Worm (Caenorhabditis elegans): ENCODE data around the gene rpl-42.

rpl-42 gene

ce11 chrII:11050678-11051077 lies 41.8 kb upstream of the rpl-42 start:
- TF ChIP-seq zag-1 (tag; optimal IDR thresholded peaks at IDR 0.05): no peak
- no peak for TF ChIP-seq nhr-43 (tag; optimal IDR thresholded peaks at IDR 0.05; ENCODE audit: poor library complexity, severe bottlenecking)
- no peak for TF ChIP-seq mdl-1 (tag; optimal IDR thresholded peaks at IDR 0.05)
- no peak for TF ChIP-seq daf-12 (tag; optimal IDR thresholded peaks at IDR 0.05)
- no peak for TF ChIP-seq nhr-237 (tag; optimal IDR thresholded peaks at IDR 0.05)
- TF ChIP-seq unc-62 (GFP tag; optimal IDR thresholded peaks at IDR 0.05): no peak
- no peak for TF ChIP-seq aly-2 (tag; optimal IDR thresholded peaks at IDR 0.05)
- TF ChIP-seq ztf-11 (tag; optimal IDR thresholded peaks at IDR 0.05): no peak
- TF ChIP-seq nhr-23 (tag; optimal IDR thresholded peaks at IDR 0.05): no peak
- TF ChIP-seq ama-1 (optimal IDR thresholded peaks at IDR 0.05): no peak
- no peak for TF ChIP-seq nhr-12 (tag; optimal IDR thresholded peaks at IDR 0.05)
- TF ChIP-seq hmg-11 (tag; optimal IDR thresholded peaks at IDR 0.05): no peak
- TF ChIP-seq eor-1 (tag; optimal IDR thresholded peaks at IDR 0.05): no peak
- TF ChIP-seq elt-1 (tag; optimal IDR thresholded peaks at IDR 0.05): no peak

ce11 chrII:11052526-11052925 lies 40.0 kb upstream of the rpl-42 start:
- TF ChIP-seq egl-5 (tag; optimal IDR thresholded peaks at IDR 0.05) (no peak), nhr-23 (tag; optimal IDR thresholded peaks at IDR 0.05) (no peak), nhr-43 (tag; optimal IDR thresholded peaks at IDR 0.05; ENCODE audit: poor library complexity, severe bottlenecking) (no peak), fkh-10 (GFP tag; optimal IDR thresholded peaks at IDR 0.05) (no peak), lin-39 (tag; optimal IDR thresholded peaks at IDR 0.05) (no peak), nhr-76 (tag; optimal IDR thresholded peaks at IDR 0.05) (no peak), ceh-9 (tag; optimal IDR thresholded peaks at IDR 0.05) (no peak), nhr-237 (tag; optimal IDR thresholded peaks at IDR 0.05) (no peak), lin-15B (tag; optimal IDR thresholded peaks at IDR 0.05) (no peak), snpc-4 (tag; optimal IDR thresholded peaks at IDR 0.05) (no peak), mml-1 (tag; optimal IDR thresholded peaks at IDR 0.05) (no peak), daf-12 (tag; optimal IDR thresholded peaks at IDR 0.05) (no peak), nhr-28 (tag; optimal IDR thresholded peaks at IDR 0.05) (no peak), unc-39 (tag; optimal IDR thresholded peaks at IDR 0.05) (no peak), nhr-11 (tag; optimal IDR thresholded peaks at IDR 0.05) (no peak)

ce11 chrII:11055223-11055622 lies 37.3 kb upstream of the rpl-42 start, which contains the start of gene F45E10.2:
F45E10.2 (minus strand) TSS chrII:11055323.
- TF ChIP-seq ZK546.5 (tag; optimal IDR thresholded peaks at IDR 0.05) (no peak), ceh-16 (tag; optimal IDR thresholded peaks at IDR 0.05) (no peak), elt-2 (tag; optimal IDR thresholded peaks at IDR 0.05) (no peak), nhr-76 (tag; optimal IDR thresholded peaks at IDR 0.05) (no peak), unc-39 (tag; optimal IDR thresholded peaks at IDR 0.05) (no peak), aly-2 (tag; optimal IDR thresholded peaks at IDR 0.05) (no peak), egl-27 (tag; optimal IDR thresholded peaks at IDR 0.05) (no peak), nhr-237 (tag; optimal IDR thresholded peaks at IDR 0.05) (no peak), elt-1 (tag; optimal IDR thresholded peaks at IDR 0.05) (no peak), nfya-1 (tag; optimal IDR thresholded peaks at IDR 0.05; ENCODE audit: insufficient read depth) (no peak), pqm-1 (tag; optimal IDR thresholded peaks at IDR 0.05) (no peak), pha-4 (tag; optimal IDR thresholded peaks at IDR 0.05) (no peak), snpc-4 (tag; optimal IDR thresholded peaks at IDR 0.05) (no peak), lin-15B (tag; optimal IDR thresholded peaks at IDR 0.05) (no peak), mml-1 (tag; optimal IDR thresholded peaks at IDR 0.05) (no peak), nhr-23 (tag; optimal IDR thresholded peaks at IDR 0.05) (no peak), fkh-2 (tag; optimal IDR thresholded peaks at IDR 0.05) (no peak)

- TF ChIP-seq ceh-9 (tag; optimal IDR thresholded peaks at IDR 0.05): no peak
- peak; percentile 30 for TF ChIP-seq nhr-23 (tag; optimal IDR thresholded peaks at IDR 0.05)
Observed at ce11 chrII:11057256-11057655, 35.3 kb upstream of the rpl-42 start.

- TF ChIP-seq elt-3 (tag; optimal IDR thresholded peaks at IDR 0.05) (no peak), fkh-2 (tag; optimal IDR thresholded peaks at IDR 0.05) (no peak), ama-1 (optimal IDR thresholded peaks at IDR 0.05) (no peak), nhr-67 (tag; optimal IDR thresholded peaks at IDR 0.05) (no peak), ceh-82 (tag; optimal IDR thresholded peaks at IDR 0.05) (no peak), tbx-2 (tag; optimal IDR thresholded peaks at IDR 0.05) (no peak), mdl-1 (tag; optimal IDR thresholded peaks at IDR 0.05) (no peak), mml-1 (tag; optimal IDR thresholded peaks at IDR 0.05) (no peak), R02D3.7 (tag; optimal IDR thresholded peaks at IDR 0.05) (no peak), ztf-11 (tag; optimal IDR thresholded peaks at IDR 0.05) (no peak), nhr-76 (tag; optimal IDR thresholded peaks at IDR 0.05) (no peak), nhr-11 (tag; optimal IDR thresholded peaks at IDR 0.05) (no peak), unc-62 (GFP tag; optimal IDR thresholded peaks at IDR 0.05) (no peak), ZK546.5 (tag; optimal IDR thresholded peaks at IDR 0.05) (no peak), nhr-237 (tag; optimal IDR thresholded peaks at IDR 0.05) (no peak), lin-39 (tag; optimal IDR thresholded peaks at IDR 0.05) (no peak), egl-27 (tag; optimal IDR thresholded peaks at IDR 0.05) (no peak)
Observed at ce11 chrII:11064191-11064695, 28.3 kb upstream of the rpl-42 start.

Measured in whole organism, L3 larva.